Fruit fly (Drosophila melanogaster) whole organism, embryonic: ENCODE data around the gene CG10300.

ENCODE experiments used
- Aef1 ChIP-seq: fragments of 200-800 bp; sonication (Bioruptor generic); IDR thresholded peaks from 3 replicates; pipeline ENCODE4 v1.3.6; 2022; ENCODE audit warnings: missing biosample characterization, missing genetic modification characterization
- Atf6 ChIP-seq: fragments of 200-800 bp; sonication (Bioruptor generic); IDR thresholded peaks from 2 replicates; pipeline ENCODE4 v1.3.6; 2022; ENCODE audit warnings: missing biosample characterization, missing genetic modification characterization
- CG11247 ChIP-seq: fragments of 200-800 bp; sonication (Bioruptor generic); IDR thresholded peaks from 2 replicates; pipeline ENCODE4 v1.3.6; 2022; ENCODE audit warnings: missing biosample characterization, missing genetic modification characterization
- CG12071 ChIP-seq: fragments of 200-800 bp; sonication (Bioruptor generic); optimal IDR thresholded peaks from 3 replicates; lab custom pipeline; 2018; ENCODE audit warnings: missing biosample characterization, mild to moderate bottlenecking, missing genetic modification characterization
- CG12104 ChIP-seq: fragments of 200-800 bp; sonication (Bioruptor generic); optimal IDR thresholded peaks from 3 replicates; lab custom pipeline; 2016; ENCODE audit warnings: missing biosample characterization, missing genetic modification characterization
- CG13123 ChIP-seq: fragments of 200-800 bp; sonication (Bioruptor generic); optimal IDR thresholded peaks from 2 replicates; lab custom pipeline; 2016; ENCODE audit warnings: missing biosample characterization, missing genetic modification characterization
- CG15601 ChIP-seq: fragments of 200-800 bp; sonication (Bioruptor generic); optimal IDR thresholded peaks from 3 replicates; lab custom pipeline; 2019; ENCODE audit warnings: missing biosample characterization, mild to moderate bottlenecking, missing genetic modification characterization, moderate library complexity
- CG3163 ChIP-seq: fragments of 200-800 bp; sonication (Bioruptor generic); optimal IDR thresholded peaks from 3 replicates; lab custom pipeline; 2016; ENCODE audit warnings: missing biosample characterization, missing genetic modification characterization
- CG32772 ChIP-seq: fragments of 200-800 bp; sonication (Bioruptor generic); IDR thresholded peaks from 2 replicates; pipeline ENCODE4 v1.3.6; 2022; ENCODE audit warnings: missing biosample characterization, missing genetic modification characterization
- CG33557 ChIP-seq: fragments of 200-800 bp; sonication (Bioruptor generic); optimal IDR thresholded peaks from 2 replicates; lab custom pipeline; 2019; ENCODE audit warnings: missing biosample characterization, mild to moderate bottlenecking, missing genetic modification characterization, moderate library complexity
- CG3838 ChIP-seq: fragments of 200-800 bp; sonication (Bioruptor generic); optimal IDR thresholded peaks from 3 replicates; lab custom pipeline; 2016; ENCODE audit warnings: missing biosample characterization, missing genetic modification characterization
- CG6175 ChIP-seq: fragments of 200-800 bp; sonication (Bioruptor generic); IDR thresholded peaks from 3 replicates; pipeline ENCODE4 v1.3.6; 2022; ENCODE audit warnings: missing biosample characterization, missing genetic modification characterization
- CG7987 ChIP-seq: fragments of 200-800 bp; sonication (Bioruptor generic); optimal IDR thresholded peaks from 2 replicates; lab custom pipeline; 2018; ENCODE audit warnings: missing biosample characterization, mild to moderate bottlenecking, missing genetic modification characterization, moderate library complexity
- CG8290 ChIP-seq, 3 experiments: fragments of 200-800 bp; sonication (Bioruptor generic); optimal IDR thresholded peaks; 2 replicates each; lab custom pipeline; 2016 to 2019; ENCODE audit warnings: missing biosample characterization in 3 of 3, missing genetic modification characterization in 3 of 3, mild to moderate bottlenecking in 2 of 3, moderate library complexity in 1 of 3
- CG8765 ChIP-seq: fragments of 200-800 bp; sonication (Bioruptor generic); IDR thresholded peaks from 2 replicates; pipeline ENCODE4 v1.3.6; 2022; ENCODE audit warnings: missing biosample characterization, missing genetic modification characterization
- CG8924 ChIP-seq: fragments of 200-800 bp; optimal IDR thresholded peaks from 3 replicates; lab custom pipeline; 2019; ENCODE audit warnings: missing biosample characterization, mild to moderate bottlenecking, missing genetic modification characterization, moderate library complexity
- CkIIα-i1 ChIP-seq: fragments of 200-800 bp; sonication (Bioruptor generic); IDR thresholded peaks from 2 replicates; pipeline ENCODE4 v1.3.6; 2022; ENCODE audit warnings: missing biosample characterization, missing genetic modification characterization
- Dp ChIP-seq: fragments of 200-800 bp; sonication (Bioruptor generic); optimal IDR thresholded peaks from 2 replicates; lab custom pipeline; 2018; ENCODE audit warnings: missing biosample characterization, mild to moderate bottlenecking, missing genetic modification characterization, moderate library complexity
- ERR ChIP-seq: fragments of 200-800 bp; sonication (Bioruptor generic); optimal IDR thresholded peaks from 2 replicates; lab custom pipeline; 2016; ENCODE audit warnings: missing biosample characterization, missing genetic modification characterization
- Gug ChIP-seq: fragments of 200-800 bp; sonication (Bioruptor generic); IDR thresholded peaks from 4 replicates; pipeline ENCODE4 v1.3.6; 2022; ENCODE audit warnings: missing biosample characterization, missing genetic modification characterization
- H2.0 ChIP-seq: fragments of 200-800 bp; sonication (Bioruptor generic); IDR thresholded peaks from 2 replicates; pipeline ENCODE4 v1.3.6; 2022; ENCODE audit warnings: missing biosample characterization, missing genetic modification characterization
- HLH54F ChIP-seq: fragments of 200-800 bp; sonication (Bioruptor generic); optimal IDR thresholded peaks from 3 replicates; lab custom pipeline; 2016; ENCODE audit warnings: missing biosample characterization, missing genetic modification characterization
- Hand ChIP-seq: fragments of 200-800 bp; sonication (Bioruptor generic); optimal IDR thresholded peaks from 2 replicates; lab custom pipeline; 2017; ENCODE audit warnings: mild to moderate bottlenecking, missing biosample characterization, missing genetic modification reagents, missing genetic modification characterization
- Hr78 ChIP-seq, 2 experiments: fragments of 200-800 bp in 1 of 2; fragments of >200 bp in 1 of 2; sonication (Bioruptor generic) in 1 of 2; optimal IDR thresholded peaks; 2 replicates each; lab custom pipeline; 2017 to 2019; ENCODE audit warnings: missing biosample characterization in 2 of 2, missing genetic modification characterization in 2 of 2, mild to moderate bottlenecking in 1 of 2, moderate library complexity in 1 of 2
- Hsf ChIP-seq: fragments of 200-800 bp; sonication (Bioruptor generic); optimal IDR thresholded peaks from 3 replicates; lab custom pipeline; 2016; ENCODE audit warnings: missing biosample characterization, missing genetic modification characterization
- Jarid2 ChIP-seq: fragments of 200-800 bp; sonication (Bioruptor generic); optimal IDR thresholded peaks from 3 replicates; lab custom pipeline; 2017; ENCODE audit warnings: mild to moderate bottlenecking, missing biosample characterization, missing genetic modification reagents, missing genetic modification characterization
- Mad ChIP-seq: fragments of 200-800 bp; sonication (Bioruptor generic); optimal IDR thresholded peaks from 2 replicates; lab custom pipeline; 2016; ENCODE audit warnings: missing biosample characterization, missing genetic modification characterization
- Xrp1 ChIP-seq: fragments of 200-800 bp; sonication (Bioruptor generic); IDR thresholded peaks from 2 replicates; pipeline ENCODE4 v1.3.6; 2022; ENCODE audit warnings: missing biosample characterization, missing genetic modification characterization
- abd-A ChIP-seq: fragments of 200-800 bp; sonication (Bioruptor generic); optimal IDR thresholded peaks from 3 replicates; lab custom pipeline; 2019; ENCODE audit warnings: missing biosample characterization, mild to moderate bottlenecking, missing genetic modification characterization, moderate library complexity
- ara ChIP-seq: fragments of 200-800 bp; sonication (Bioruptor generic); IDR thresholded peaks from 2 replicates; pipeline ENCODE4 v1.3.6; 2022; ENCODE audit warnings: missing biosample characterization, missing genetic modification characterization
- chinmo ChIP-seq: fragments of 200-800 bp; sonication (Bioruptor generic); IDR thresholded peaks from 4 replicates; pipeline ENCODE4 v1.3.6; 2022; ENCODE audit warnings: missing biosample characterization, missing genetic modification characterization; ENCODE audit not compliant: partially characterized antibody
- da ChIP-seq: fragments of 200-800 bp; sonication (Bioruptor generic); optimal IDR thresholded peaks from 2 replicates; lab custom pipeline; 2016; ENCODE audit warnings: missing biosample characterization, missing genetic modification characterization
- dpn ChIP-seq, 2 experiments: fragments of 200-800 bp; sonication (Bioruptor generic); optimal IDR thresholded peaks; 3 replicates each; lab custom pipeline; 2016; ENCODE audit warnings: missing biosample characterization in 2 of 2, missing genetic modification characterization in 2 of 2
- fd3F ChIP-seq: fragments of 200-800 bp; sonication (Bioruptor generic); optimal IDR thresholded peaks from 2 replicates; lab custom pipeline; 2018; ENCODE audit warnings: missing biosample characterization, mild to moderate bottlenecking, missing genetic modification characterization, moderate library complexity
- gem ChIP-seq: fragments of 200-800 bp; sonication (Bioruptor generic); optimal IDR thresholded peaks from 2 replicates; lab custom pipeline; 2019; ENCODE audit warnings: missing biosample characterization, mild to moderate bottlenecking, missing genetic modification characterization, moderate library complexity
- grau ChIP-seq: fragments of 200-800 bp; optimal IDR thresholded peaks from 3 replicates; lab custom pipeline; 2019; ENCODE audit warnings: missing biosample characterization, mild to moderate bottlenecking, missing genetic modification characterization, moderate library complexity
- gsb ChIP-seq: fragments of 200-800 bp; sonication (Bioruptor generic); IDR thresholded peaks from 2 replicates; pipeline ENCODE4 v1.3.6; 2022; ENCODE audit warnings: missing biosample characterization, missing genetic modification characterization
- nerfin-1 ChIP-seq: fragments of 200-800 bp; sonication (Bioruptor generic); optimal IDR thresholded peaks from 3 replicates; lab custom pipeline; 2019; ENCODE audit warnings: missing biosample characterization, mild to moderate bottlenecking, missing genetic modification characterization, moderate library complexity
- pfk ChIP-seq: fragments of 200-800 bp; sonication (Bioruptor generic); optimal IDR thresholded peaks from 2 replicates; lab custom pipeline; 2018; ENCODE audit warnings: missing biosample characterization, mild to moderate bottlenecking, missing genetic modification characterization, moderate library complexity
- sens ChIP-seq: fragments of 200-800 bp; sonication (Bioruptor generic); peaks from one replicate; lab custom pipeline; 2016; ENCODE audit warnings: missing biosample characterization, missing genetic modification characterization
- sima ChIP-seq: fragments of 200-800 bp; sonication (Bioruptor generic); optimal IDR thresholded peaks from 2 replicates; lab custom pipeline; 2016; ENCODE audit warnings: missing biosample characterization, missing genetic modification characterization
- sisA ChIP-seq: fragments of 200-800 bp; sonication (Bioruptor generic); IDR thresholded peaks from 2 replicates; pipeline ENCODE4 v1.3.6; 2022; ENCODE audit warnings: missing biosample characterization, missing genetic modification characterization
- stwl ChIP-seq: fragments of 200-800 bp; sonication (Bioruptor generic); optimal IDR thresholded peaks from 3 replicates; lab custom pipeline; 2018; ENCODE audit warnings: missing biosample characterization, mild to moderate bottlenecking, missing genetic modification characterization, moderate library complexity
- tgo ChIP-seq: fragments of 200-800 bp; sonication (Bioruptor generic); IDR thresholded peaks from 3 replicates; pipeline ENCODE4 v1.3.6; 2022; ENCODE audit warnings: missing biosample characterization, missing genetic modification characterization
- tna ChIP-seq: fragments of 200-800 bp; sonication (Bioruptor generic); IDR thresholded peaks from 2 replicates; pipeline ENCODE4 v1.3.6; 2022; ENCODE audit warnings: missing biosample characterization, missing genetic modification characterization; ENCODE audit not compliant: partially characterized antibody
- trem ChIP-seq: fragments of 200-800 bp; optimal IDR thresholded peaks from 3 replicates; lab custom pipeline; 2019; ENCODE audit warnings: missing biosample characterization, mild to moderate bottlenecking, missing genetic modification characterization, moderate library complexity
- trh ChIP-seq: fragments of 200-800 bp; sonication (Bioruptor generic); optimal IDR thresholded peaks from 2 replicates; lab custom pipeline; 2016; ENCODE audit warnings: missing biosample characterization, missing genetic modification characterization
- twi ChIP-seq: fragments of 200-800 bp; optimal IDR thresholded peaks from 2 replicates; lab custom pipeline; 2019; ENCODE audit warnings: missing biosample characterization, mild to moderate bottlenecking, missing genetic modification characterization, moderate library complexity
- wor ChIP-seq: fragments of 200-800 bp; sonication (Bioruptor generic); IDR thresholded peaks from 2 replicates; pipeline ENCODE4 v1.3.6; 2022; ENCODE audit warnings: missing biosample characterization, missing genetic modification characterization
- zen ChIP-seq: fragments of 200-800 bp; sonication (Bioruptor generic); optimal IDR thresholded peaks from 3 replicates; lab custom pipeline; 2018; ENCODE audit warnings: missing biosample characterization, mild to moderate bottlenecking, missing genetic modification characterization, moderate library complexity
- zfh2 ChIP-seq: fragments of 200-800 bp; sonication (Bioruptor generic); optimal IDR thresholded peaks from 2 replicates; lab custom pipeline; 2016; ENCODE audit warnings: missing biosample characterization, missing genetic modification characterization

The CG10300 gene

DNA sequence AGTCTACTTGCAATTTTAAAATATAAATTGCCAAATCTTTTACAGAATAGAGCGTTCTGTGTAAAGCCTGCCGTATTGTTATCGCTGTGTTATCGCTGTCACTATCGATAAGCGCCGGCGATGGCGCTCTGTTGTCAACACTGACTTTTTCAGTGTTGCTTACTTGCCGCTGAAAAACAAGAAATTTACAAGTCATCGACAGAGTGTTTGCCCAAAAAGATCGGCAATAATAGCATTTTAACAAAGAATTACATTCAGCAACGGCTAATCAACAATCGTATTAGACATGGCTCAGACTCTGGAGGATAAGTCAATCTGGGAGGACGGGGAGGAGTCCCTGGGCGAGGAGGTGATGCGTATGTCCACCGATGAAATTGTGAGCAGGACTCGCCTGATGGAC is 41.4 kb downstream of the CG10300 start, which contains the start of the genes RanBP3 and Rpt5 (continued):
- TF ChIP-seq Jarid2 (GFP tag; lab: Kevin White, UChicago): no peak
- peak; percentile 36; the same call in 1 of the 4 replicates for TF ChIP-seq Gug (GFP tag; lab: Robert Waterston, UW)
- peak; percentile 55 for TF ChIP-seq CG7987 (GFP tag; lab: Kevin White, UChicago)
- TF ChIP-seq CG12104 (GFP tag; lab: Kevin White, UChicago): peak; percentile 0
- no peak for TF ChIP-seq fd3F
- no peak; the same call in 2 of the 3 replicates for TF ChIP-seq CG6175 (GFP tag; lab: Robert Waterston, UW)
- peak; percentile 65; the same call in 1 of the 2 replicates for TF ChIP-seq CG11247 (GFP tag; lab: Robert Waterston, UW)
- no peak for TF ChIP-seq H2.0 (GFP tag; lab: Robert Waterston, UW)
- TF ChIP-seq sima (GFP tag; lab: Kevin White, UChicago): no peak
- TF ChIP-seq chinmo: peak; percentile 69; the same call in 1 of the 4 replicates
- TF ChIP-seq zen (tag; lab: Kevin White, UChicago): no peak
- peak; percentile 77 for TF ChIP-seq ERR (GFP tag; lab: Kevin White, UChicago)
- peak; percentile 18 for TF ChIP-seq trh (GFP tag; lab: Kevin White, UChicago)
- TF ChIP-seq CG32772 (GFP tag; lab: Robert Waterston, UW): no peak
- peak; percentile 49; the same call in 1 of the 2 replicates for TF ChIP-seq ara (GFP tag; lab: Robert Waterston, UW)
- peak; percentile 72 for TF ChIP-seq zfh2
- no peak for TF ChIP-seq Atf6
- no peak for TF ChIP-seq CG33557 (GFP tag; lab: Kevin White, UChicago)
- TF ChIP-seq HLH54F (GFP tag; lab: Kevin White, UChicago): peak; percentile 71
- no peak for TF ChIP-seq CG8924 (tag; lab: Kevin White, UChicago)
- TF ChIP-seq Hand (GFP tag; lab: Kevin White, UChicago): no peak
- no peak for TF ChIP-seq tgo (GFP tag; lab: Robert Waterston, UW)
- TF ChIP-seq stwl: peak; percentile 93
- no peak for TF ChIP-seq CG12071 (GFP tag; lab: Kevin White, UChicago)
- TF ChIP-seq sens (GFP tag; lab: Kevin White, UChicago): peak; percentile 84
- peak; percentile 9 for TF ChIP-seq nerfin-1 (tag; lab: Kevin White, UChicago)
- peak; percentile 74 for TF ChIP-seq tna
- TF ChIP-seq CkIIα-i1 (GFP tag; lab: Robert Waterston, UW): no peak
- no peak for TF ChIP-seq CG8290 (GFP tag; optimal IDR thresholded peaks at IDR 0.05; lab: Kevin White, UChicago)
- TF ChIP-seq CG8290 (tag; optimal IDR thresholded peaks at IDR 0.05; lab: Kevin White, UChicago): no peak
- no peak for TF ChIP-seq Hr78 (GFP tag; optimal IDR thresholded peaks at IDR 0.05; lab: Kevin White, UChicago)
- TF ChIP-seq CG15601 (tag; lab: Kevin White, UChicago): no peak
- no peak for TF ChIP-seq CG3838 (GFP tag; lab: Kevin White, UChicago)
- no peak for TF ChIP-seq gsb
- peak; percentile 66 for TF ChIP-seq Hsf (GFP tag; lab: Kevin White, UChicago)
- TF ChIP-seq wor (GFP tag; lab: Robert Waterston, UW): no peak
- TF ChIP-seq sisA (GFP tag; lab: Robert Waterston, UW): no peak; the same call in 1 of the 2 replicates
- no peak for TF ChIP-seq Mad (GFP tag; lab: Kevin White, UChicago)
- TF ChIP-seq da (GFP tag; lab: Kevin White, UChicago): peak; percentile 16
- TF ChIP-seq trem (tag; lab: Kevin White, UChicago): peak; percentile 34
- TF ChIP-seq pfk: no peak
- no peak for TF ChIP-seq Xrp1 (GFP tag; lab: Robert Waterston, UW)
- TF ChIP-seq CG13123 (GFP tag; lab: Kevin White, UChicago): no peak
- 0 out of 3 replicates have a peak, but pooled peaks have one; percentile 16 for TF ChIP-seq Aef1 (GFP tag; lab: Robert Waterston, UW)
- TF ChIP-seq CG8765: no peak
- no peak for TF ChIP-seq twi (tag; lab: Kevin White, UChicago)
- TF ChIP-seq CG3163 (GFP tag; lab: Kevin White, UChicago): peak; percentile 63
- peak; percentile 55 for TF ChIP-seq Dp (GFP tag; lab: Kevin White, UChicago)
- no peak for TF ChIP-seq abd-A (tag; lab: Kevin White, UChicago)
- TF ChIP-seq dpn (GFP tag; optimal IDR thresholded peaks at IDR 0.05; lab: Kevin White, UChicago): peak; percentile 62 to 78
- TF ChIP-seq gem (tag; lab: Kevin White, UChicago): no peak
- peak; percentile 41 for TF ChIP-seq grau
